Worm (Caenorhabditis elegans) whole organism, L4 larva: ENCODE results near the gene srbc-42.

ENCODE experiments used
- daf-12 ChIP-seq: fragments of 150-350 bp; optimal IDR thresholded peaks from 2 replicates; lab custom pipeline; 2014; ENCODE audit warnings: missing biosample characterization, missing genetic modification reagents, missing genetic modification characterization
- dpl-1 ChIP-seq: fragments of 150-350 bp; optimal IDR thresholded peaks from 2 replicates; lab custom pipeline; 2014; ENCODE audit warnings: missing biosample characterization, missing genetic modification reagents, missing genetic modification characterization
- egl-27 ChIP-seq: sonication (generic microtip); optimal IDR thresholded peaks from 3 replicates; lab custom pipeline; 2017; ENCODE audit warnings: missing biosample characterization, missing genetic modification reagents, missing genetic modification characterization
- lsy-2 ChIP-seq, 2 experiments: fragments of 150-350 bp in 1 of 2; sonication (generic microtip) in 1 of 2; optimal IDR thresholded peaks; 2 replicates each; lab custom pipeline; 2014 to 2017; ENCODE audit warnings: missing biosample characterization in 2 of 2, missing genetic modification characterization in 2 of 2
- madf-5 ChIP-seq, 2 experiments: fragments of 200-800 bp; sonication (Bioruptor generic); IDR thresholded peaks; 2 replicates each; pipeline ENCODE4 v1.3.6; 2022; ENCODE audit warnings: missing compliant biosample characterization in 2 of 2, missing genetic modification characterization in 2 of 2
- nhr-237 ChIP-seq: sonication (generic microtip); optimal IDR thresholded peaks from 2 replicates; lab custom pipeline; 2017; ENCODE audit warnings: missing biosample characterization, missing genetic modification characterization
- nhr-25 ChIP-seq: sonication (generic microtip); optimal IDR thresholded peaks from 2 replicates; lab custom pipeline; 2017; ENCODE audit warnings: missing genetic modification characterization, mild to moderate bottlenecking, missing compliant biosample characterization, antibody characterized with exemption, moderate library complexity, borderline replicate concordance; ENCODE audit not compliant: insufficient read depth
- nhr-28 ChIP-seq: fragments of 150-350 bp; optimal IDR thresholded peaks from 2 replicates; lab custom pipeline; 2014; ENCODE audit warnings: missing biosample characterization, missing genetic modification characterization

ce11 chrV:2156830-2157229, 34.2 kb downstream of the srbc-42 start, which contains the start of gene srbc-22:
- TF ChIP-seq nhr-25 (tag; lab: Kevin White, UChicago) (no peak), lsy-2 (tag; optimal IDR thresholded peaks at IDR 0.05; lab: Kevin White, UChicago) (no peak), madf-5 (GFP tag; IDR thresholded peaks at IDR 0.05; lab: Robert Waterston, UW) (no peak), egl-27 (no peak), nhr-28 (tag; lab: Kevin White, UChicago) (no peak), daf-12 (tag; lab: Kevin White, UChicago) (no peak), nhr-237 (tag; lab: Kevin White, UChicago) (no peak), dpl-1 (GFP tag; lab: Kevin White, UChicago) (no peak)
